Worm (Caenorhabditis elegans) whole organism, late embryonic: ENCODE measurements around the gene elo-7.

Experiments
- C08G9.2 ChIP-seq: sonication (generic microtip); optimal IDR thresholded peaks from 2 replicates; lab custom pipeline; 2016; ENCODE audit warnings: mild to moderate bottlenecking, missing genetic modification characterization, moderate library complexity, missing compliant biosample characterization
- T23F11.4 ChIP-seq: fragments of 200-800 bp; sonication (Bioruptor generic); optimal IDR thresholded peaks from 2 replicates; lab custom pipeline; 2018; ENCODE audit warnings: mild to moderate bottlenecking, missing genetic modification characterization, missing compliant biosample characterization
- ceh-14 ChIP-seq: sonication (generic microtip); optimal IDR thresholded peaks from 2 replicates; lab custom pipeline; 2016; ENCODE audit warnings: missing genotype, missing genetic modification characterization, missing compliant biosample characterization
- ceh-22 ChIP-seq: sonication (generic microtip); optimal IDR thresholded peaks from 2 replicates; lab custom pipeline; 2017; ENCODE audit warnings: missing biosample characterization, missing genetic modification characterization
- ceh-24 ChIP-seq: sonication (generic microtip); optimal IDR thresholded peaks from 2 replicates; lab custom pipeline; 2016; ENCODE audit warnings: mild to moderate bottlenecking, missing genetic modification characterization, missing compliant biosample characterization
- ceh-30 ChIP-seq: fragments of 150-350 bp; optimal IDR thresholded peaks from 2 replicates; lab custom pipeline; 2014; ENCODE audit warnings: missing biosample characterization, missing genetic modification characterization
- ceh-31 ChIP-seq: sonication (generic microtip); optimal IDR thresholded peaks from 2 replicates; lab custom pipeline; 2016; ENCODE audit warnings: missing genetic modification characterization, missing compliant biosample characterization
- ceh-34 ChIP-seq: sonication (generic microtip); optimal IDR thresholded peaks from 2 replicates; lab custom pipeline; 2016; ENCODE audit warnings: mild to moderate bottlenecking, missing genetic modification characterization, missing compliant biosample characterization
- ceh-45 ChIP-seq: fragments of 200-800 bp; sonication (Bioruptor generic); IDR thresholded peaks from 2 replicates; pipeline ENCODE4 v1.3.6; 2022; ENCODE audit warnings: missing genetic modification reagents, missing genetic modification characterization, missing compliant biosample characterization
- ceh-6 ChIP-seq: fragments of 200-800 bp; sonication (Bioruptor generic); optimal IDR thresholded peaks from 2 replicates; lab custom pipeline; 2018; ENCODE audit warnings: mild to moderate bottlenecking, missing genetic modification characterization, missing compliant biosample characterization
- ceh-9 ChIP-seq: sonication (generic microtip); optimal IDR thresholded peaks from 2 replicates; lab custom pipeline; 2016; ENCODE audit warnings: mild to moderate bottlenecking, missing genetic modification characterization, inconsistent platforms, missing compliant biosample characterization
- dmd-4 ChIP-seq: sonication (generic microtip); optimal IDR thresholded peaks from 2 replicates; lab custom pipeline; 2016; ENCODE audit warnings: borderline replicate concordance, missing genetic modification characterization, missing compliant biosample characterization
- elt-4 ChIP-seq: sonication (generic microtip); optimal IDR thresholded peaks from 2 replicates; lab custom pipeline; 2016; ENCODE audit warnings: missing genetic modification characterization, missing compliant biosample characterization
- fax-1 ChIP-seq: sonication (generic microtip); optimal IDR thresholded peaks from 2 replicates; lab custom pipeline; 2016; ENCODE audit warnings: missing genotype, missing genetic modification characterization, missing compliant biosample characterization
- gmeb-2 ChIP-seq: sonication (generic microtip); optimal IDR thresholded peaks from 2 replicates; lab custom pipeline; 2016; ENCODE audit warnings: missing genetic modification characterization, inconsistent platforms, missing compliant biosample characterization
- hlh-13 ChIP-seq: fragments of 200-800 bp; sonication (Bioruptor generic); optimal IDR thresholded peaks from 2 replicates; lab custom pipeline; 2018; ENCODE audit warnings: mild to moderate bottlenecking, missing genetic modification characterization, missing compliant biosample characterization
- hlh-30 ChIP-seq: sonication (generic microtip); optimal IDR thresholded peaks from 2 replicates; lab custom pipeline; 2017; ENCODE audit warnings: antibody characterized with exemption, missing genetic modification characterization, missing compliant biosample characterization; ENCODE audit not compliant: insufficient read depth
- hlh-6 ChIP-seq: sonication (generic microtip); optimal IDR thresholded peaks from 2 replicates; lab custom pipeline; 2016; ENCODE audit warnings: missing genotype, missing genetic modification characterization, missing compliant biosample characterization
- hlh-8 ChIP-seq: sonication (generic microtip); optimal IDR thresholded peaks from 2 replicates; lab custom pipeline; 2016; ENCODE audit warnings: missing genotype, missing genetic modification characterization, missing compliant biosample characterization
- lin-11 ChIP-seq: fragments of 200-800 bp; sonication (Bioruptor generic); optimal IDR thresholded peaks from 2 replicates; lab custom pipeline; 2018; ENCODE audit warnings: mild to moderate bottlenecking, missing genetic modification characterization, missing compliant biosample characterization
- mec-3 ChIP-seq: sonication (generic microtip); optimal IDR thresholded peaks from 2 replicates; lab custom pipeline; 2016; ENCODE audit warnings: borderline replicate concordance, missing genetic modification characterization, missing compliant biosample characterization
- nfya-1 ChIP-seq: sonication (generic microtip); optimal IDR thresholded peaks from 2 replicates; lab custom pipeline; 2017; ENCODE audit warnings: missing genetic modification characterization, mild to moderate bottlenecking, missing compliant biosample characterization, antibody characterized with exemption, moderate library complexity
- nhr-232 ChIP-seq: sonication (generic microtip); optimal IDR thresholded peaks from 2 replicates; lab custom pipeline; 2016; ENCODE audit warnings: missing genetic modification characterization, missing compliant biosample characterization
- pax-1 ChIP-seq: fragments of 150-350 bp; optimal IDR thresholded peaks from 2 replicates; lab custom pipeline; 2014; ENCODE audit warnings: missing biosample characterization, missing genetic modification characterization
- pha-2 ChIP-seq: sonication (generic microtip); optimal IDR thresholded peaks from 2 replicates; lab custom pipeline; 2017; ENCODE audit warnings: mild to moderate bottlenecking, missing genetic modification characterization, missing compliant biosample characterization
- pqm-1 ChIP-seq: sonication (generic microtip); optimal IDR thresholded peaks from 2 replicates; lab custom pipeline; 2016; ENCODE audit warnings: missing genetic modification characterization, missing compliant biosample characterization
- rnt-1 ChIP-seq: sonication (generic microtip); optimal IDR thresholded peaks from 2 replicates; lab custom pipeline; 2016; ENCODE audit warnings: missing genetic modification characterization, missing compliant biosample characterization
- sdc-2 ChIP-seq: sonication (generic microtip); optimal IDR thresholded peaks from 2 replicates; lab custom pipeline; 2016; ENCODE audit warnings: missing genotype, missing genetic modification characterization, missing compliant biosample characterization
- sox-4 ChIP-seq: sonication (generic microtip); optimal IDR thresholded peaks from 2 replicates; lab custom pipeline; 2017; ENCODE audit warnings: mild to moderate bottlenecking, missing genetic modification characterization, inconsistent platforms, missing compliant biosample characterization
- syd-9 ChIP-seq: sonication (generic microtip); optimal IDR thresholded peaks from 2 replicates; lab custom pipeline; 2016; ENCODE audit warnings: mild to moderate bottlenecking, missing genetic modification characterization, moderate library complexity, missing compliant biosample characterization
- tbx-7 ChIP-seq: sonication (generic microtip); optimal IDR thresholded peaks from 2 replicates; lab custom pipeline; 2016; ENCODE audit warnings: missing genotype, missing genetic modification characterization, missing compliant biosample characterization
- unc-55 ChIP-seq: sonication (generic microtip); optimal IDR thresholded peaks from 2 replicates; lab custom pipeline; 2017; ENCODE audit warnings: missing biosample characterization, missing genetic modification reagents, missing genetic modification characterization
- unc-86 ChIP-seq: sonication (generic microtip); optimal IDR thresholded peaks from 2 replicates; lab custom pipeline; 2016; ENCODE audit warnings: missing genetic modification characterization, missing compliant biosample characterization
- zip-5 ChIP-seq: sonication (generic microtip); optimal IDR thresholded peaks from 2 replicates; lab custom pipeline; 2016; ENCODE audit warnings: missing genetic modification characterization, missing compliant biosample characterization

Gene elo-7

DNA sequence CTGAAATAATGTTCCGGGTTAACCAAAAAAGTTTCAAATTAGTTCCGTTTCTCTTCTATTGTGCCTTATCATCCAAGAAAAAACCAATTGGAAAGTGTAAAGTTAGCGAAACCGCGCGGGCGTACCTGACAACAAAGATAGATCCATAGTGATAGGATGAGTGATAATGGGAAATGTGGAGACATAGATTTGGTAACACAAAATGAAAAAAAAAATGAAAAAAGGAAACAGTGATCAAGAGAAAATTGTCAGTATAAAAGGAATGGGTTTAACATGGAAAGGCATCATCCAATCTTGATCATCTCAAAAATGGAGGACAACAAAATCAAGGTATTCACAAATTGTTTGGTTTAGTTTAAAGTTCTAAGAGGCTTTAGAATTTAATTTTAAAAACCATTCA, 33.3 kb downstream of the elo-7 start, which contains the start of gene col-122:
TSS of gene col-122 (plus strand) at position 301 of the 400 bp plus-strand sequence.
- no peak for TF ChIP-seq sdc-2
- no peak for TF ChIP-seq pha-2 (tag; lab: Kevin White, UChicago)
- no peak for TF ChIP-seq gmeb-2 (tag; lab: Kevin White, UChicago)
- TF ChIP-seq dmd-4 (tag; lab: Kevin White, UChicago) = no peak
- TF ChIP-seq nfya-1 = no peak
- TF ChIP-seq mec-3 (tag; lab: Kevin White, UChicago) = no peak
- no peak for TF ChIP-seq pqm-1 (tag; lab: Kevin White, UChicago)
- no peak for TF ChIP-seq zip-5 (tag; lab: Kevin White, UChicago)
- no peak for TF ChIP-seq unc-86 (tag; lab: Kevin White, UChicago)
- TF ChIP-seq elt-4 (tag; lab: Kevin White, UChicago) = no peak
- no peak for TF ChIP-seq unc-55 (GFP tag; lab: Kevin White, UChicago)
- TF ChIP-seq nhr-232 (tag; lab: Kevin White, UChicago) = no peak
- no peak for TF ChIP-seq tbx-7 (tag; lab: Kevin White, UChicago)
- no peak for TF ChIP-seq syd-9
- no peak for TF ChIP-seq C08G9.2 (tag; lab: Kevin White, UChicago)
- TF ChIP-seq hlh-30 = no peak
- no peak for TF ChIP-seq ceh-24 (tag; lab: Kevin White, UChicago)

DNA sequence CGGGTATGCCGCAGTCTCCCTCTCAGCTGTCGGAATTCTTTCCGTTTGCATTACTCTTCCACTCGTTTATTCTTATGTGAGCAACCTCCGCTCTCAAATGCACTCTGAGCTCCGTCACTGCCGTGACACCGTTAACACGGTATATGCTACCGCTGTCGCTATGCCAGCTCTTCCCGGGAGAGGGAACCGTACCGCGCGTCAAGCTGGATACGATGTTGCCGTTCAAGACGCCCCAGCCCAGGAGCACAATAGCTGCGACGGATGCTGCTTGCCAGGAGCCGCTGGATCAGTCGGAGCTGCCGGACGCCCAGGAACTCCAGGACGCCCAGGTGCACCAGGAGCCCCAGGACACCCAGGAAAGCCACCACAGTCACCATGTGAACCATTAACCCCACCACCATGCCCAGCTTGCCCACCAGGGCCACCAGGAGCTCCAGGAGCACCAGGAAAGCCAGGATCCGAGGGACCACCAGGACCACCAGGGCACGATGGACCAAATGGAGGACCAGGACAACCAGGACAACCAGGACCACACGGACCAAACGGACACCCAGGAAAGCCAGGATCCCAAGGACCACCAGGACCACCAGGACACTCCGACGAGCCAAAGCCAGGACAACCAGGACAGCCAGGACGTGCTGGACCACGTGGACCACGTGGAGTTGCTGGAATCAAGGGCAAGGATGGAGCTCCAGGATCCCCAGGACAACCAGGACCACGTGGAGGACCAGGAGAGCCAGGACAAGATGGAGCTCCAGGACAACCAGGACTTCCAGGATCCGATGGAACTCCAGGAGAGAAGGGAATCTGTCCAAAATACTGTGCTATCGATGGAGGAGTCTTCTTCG, 34.0 kb downstream of the elo-7 start:
- TF ChIP-seq dmd-4 (tag; lab: Kevin White, UChicago) = peak; percentile 47
- TF ChIP-seq nhr-232 (tag; lab: Kevin White, UChicago) = no peak
- TF ChIP-seq unc-86 (tag; lab: Kevin White, UChicago) = no peak
- TF ChIP-seq gmeb-2 (tag; lab: Kevin White, UChicago) = no peak
- TF ChIP-seq hlh-6 = no peak
- peak; percentile 95 for TF ChIP-seq elt-4 (tag; lab: Kevin White, UChicago)
- TF ChIP-seq lin-11 (tag; lab: Kevin White, UChicago) = no peak
- TF ChIP-seq ceh-34 (tag; lab: Kevin White, UChicago) = no peak
- TF ChIP-seq tbx-7 (tag; lab: Kevin White, UChicago) = no peak
- no peak for TF ChIP-seq ceh-14 (tag; lab: Kevin White, UChicago)
- TF ChIP-seq ceh-31 (tag; lab: Kevin White, UChicago) = no peak

DNA sequence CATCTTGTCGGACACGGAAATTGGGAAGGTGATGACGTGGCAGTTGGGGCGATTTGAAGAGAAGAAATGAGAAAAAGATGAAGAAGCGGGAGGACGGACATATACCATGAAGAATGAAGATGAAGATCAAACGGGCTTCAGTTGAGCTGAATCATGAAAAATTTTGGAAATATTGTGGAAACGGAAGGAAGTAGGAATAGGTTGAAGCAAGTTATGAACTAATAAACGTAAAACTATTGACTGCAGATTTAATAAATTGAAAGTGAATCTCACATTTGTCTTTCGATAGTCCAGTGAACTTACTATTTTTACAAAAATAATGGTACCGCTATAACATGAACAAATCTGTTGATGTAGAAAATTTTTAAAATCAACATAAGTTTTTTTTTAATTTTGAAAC, 36.8 kb downstream of the elo-7 start, which contains the start of gene lron-14:
TSS of gene lron-14 (minus strand) at position 101 of the 400 bp plus-strand sequence.
- TF ChIP-seq dmd-4 (tag; lab: Kevin White, UChicago) (no peak), hlh-13 (GFP tag; lab: Kevin White, UChicago) (no peak), rnt-1 (no peak), zip-5 (tag; lab: Kevin White, UChicago) (no peak), ceh-30 (tag; lab: Kevin White, UChicago) (no peak), pax-1 (no peak), T23F11.4 (GFP tag; lab: Kevin White, UChicago) (no peak)

DNA sequence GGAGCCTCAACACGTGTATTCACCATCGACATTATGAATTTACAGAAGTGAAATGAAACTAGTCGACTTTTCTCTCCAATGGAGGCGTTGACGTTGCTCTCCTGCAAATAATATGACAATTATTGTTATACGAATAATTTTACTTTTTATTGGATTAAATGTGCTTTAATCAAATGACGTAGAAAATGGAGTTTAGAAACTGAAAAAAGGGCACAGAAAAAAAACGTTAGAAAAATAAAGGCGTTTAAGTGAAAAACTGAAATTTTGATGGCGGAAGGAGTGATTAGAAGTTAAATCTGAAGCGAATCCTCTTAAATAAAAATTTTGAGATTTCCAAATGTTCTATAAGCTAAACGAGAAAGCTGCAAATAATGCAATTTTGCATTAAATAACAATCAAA, 50.3 kb downstream of the elo-7 start, which contains the start of gene npr-2:
TSS of gene npr-2 (minus strand) at position 101 of the 400 bp plus-strand sequence.
- no peak for TF ChIP-seq gmeb-2 (tag; lab: Kevin White, UChicago)
- no peak for TF ChIP-seq sox-4 (tag; lab: Kevin White, UChicago)
- no peak for TF ChIP-seq hlh-8 (tag; lab: Kevin White, UChicago)
- no peak for TF ChIP-seq ceh-9 (tag; lab: Kevin White, UChicago)
- TF ChIP-seq ceh-6 (GFP tag; lab: Kevin White, UChicago) = no peak
- TF ChIP-seq fax-1 (tag; lab: Kevin White, UChicago) = no peak
- TF ChIP-seq ceh-45 (GFP tag; lab: Robert Waterston, UW) = no peak
- TF ChIP-seq ceh-22 (tag; lab: Kevin White, UChicago) = no peak
- TF ChIP-seq, all 69 proteins: peak for 0
